Worm (Caenorhabditis elegans) whole organism, L3 larva: ENCODE data around the gene Y57G11C.52.

ENCODE experiments used
- R02D3.7 ChIP-seq: fragments of 150-350 bp; optimal IDR thresholded peaks from 2 replicates; lab custom pipeline; 2014; ENCODE audit warnings: missing biosample characterization, missing genetic modification characterization
- ama-1 ChIP-seq: fragments of 150-350 bp; optimal IDR thresholded peaks from 2 replicates; lab custom pipeline; 2018
- ceh-16 ChIP-seq: sonication (generic microtip); optimal IDR thresholded peaks from 2 replicates; lab custom pipeline; 2017; ENCODE audit warnings: missing biosample characterization, missing genetic modification characterization
- ceh-28 ChIP-seq: fragments of 150-350 bp; optimal IDR thresholded peaks from 2 replicates; lab custom pipeline; 2014; ENCODE audit warnings: missing biosample characterization, missing genetic modification reagents, missing genetic modification characterization
- ceh-9 ChIP-seq: sonication (generic microtip); optimal IDR thresholded peaks from 2 replicates; lab custom pipeline; 2018; ENCODE audit warnings: missing biosample characterization, missing genetic modification characterization
- daf-12 ChIP-seq: fragments of 150-350 bp; optimal IDR thresholded peaks from 2 replicates; lab custom pipeline; 2014; ENCODE audit warnings: missing biosample characterization, missing genetic modification reagents, missing genetic modification characterization
- egl-27 ChIP-seq: sonication (generic microtip); optimal IDR thresholded peaks from 4 replicates; lab custom pipeline; 2017; ENCODE audit warnings: missing biosample characterization, missing genetic modification reagents, missing genetic modification characterization
- egl-5 ChIP-seq: fragments of 150-350 bp; optimal IDR thresholded peaks from 2 replicates; lab custom pipeline; 2017; ENCODE audit warnings: missing biosample characterization, missing genetic modification reagents, missing genetic modification characterization, inconsistent platforms
- elt-1 ChIP-seq: fragments of 150-350 bp; optimal IDR thresholded peaks from 2 replicates; lab custom pipeline; 2014; ENCODE audit warnings: missing biosample characterization, missing genetic modification characterization
- elt-2 ChIP-seq: sonication (generic microtip); optimal IDR thresholded peaks from 2 replicates; lab custom pipeline; 2016; ENCODE audit warnings: missing genetic modification reagents, mild to moderate bottlenecking, missing genetic modification characterization, missing compliant biosample characterization
- eor-1 ChIP-seq, 2 experiments: fragments of 150-350 bp; optimal IDR thresholded peaks; 2 replicates each; lab custom pipeline; 2014 to 2018; ENCODE audit warnings: missing biosample characterization in 2 of 2, missing genetic modification characterization in 2 of 2
- fkh-2 ChIP-seq: fragments of 150-350 bp; optimal IDR thresholded peaks from 2 replicates; lab custom pipeline; 2014; ENCODE audit warnings: missing biosample characterization, missing genetic modification reagents, missing genetic modification characterization
- fos-1 ChIP-seq: fragments of 150-350 bp; optimal IDR thresholded peaks from 2 replicates; lab custom pipeline; 2014; ENCODE audit warnings: missing biosample characterization, missing genetic modification characterization
- hmg-11 ChIP-seq: sonication (generic microtip); optimal IDR thresholded peaks from 2 replicates; lab custom pipeline; 2016; ENCODE audit warnings: missing genetic modification characterization, missing compliant biosample characterization
- lin-15B ChIP-seq: fragments of 150-350 bp; optimal IDR thresholded peaks from 2 replicates; lab custom pipeline; 2014; ENCODE audit warnings: missing biosample characterization, missing genetic modification characterization
- lin-39 ChIP-seq: fragments of 150-350 bp; optimal IDR thresholded peaks from 2 replicates; lab custom pipeline; 2018; ENCODE audit warnings: missing biosample characterization, missing genetic modification reagents, missing genetic modification characterization
- lsy-12 ChIP-seq: sonication (generic microtip); optimal IDR thresholded peaks from 2 replicates; lab custom pipeline; 2016; ENCODE audit warnings: mild to moderate bottlenecking, missing genetic modification characterization, missing compliant biosample characterization
- mdl-1 ChIP-seq: fragments of 150-350 bp; optimal IDR thresholded peaks from 2 replicates; lab custom pipeline; 2014; ENCODE audit warnings: missing biosample characterization, missing genetic modification characterization
- mml-1 ChIP-seq: fragments of 150-350 bp; sonication (generic microtip); optimal IDR thresholded peaks from 3 replicates; lab custom pipeline; 2014; ENCODE audit warnings: missing biosample characterization, missing genetic modification characterization
- nfya-1 ChIP-seq: sonication (generic microtip); optimal IDR thresholded peaks from 2 replicates; lab custom pipeline; 2017; ENCODE audit warnings: missing genetic modification characterization, mild to moderate bottlenecking, missing compliant biosample characterization, antibody characterized with exemption, moderate library complexity; ENCODE audit not compliant: insufficient read depth
- nhr-11 ChIP-seq: fragments of 150-350 bp; optimal IDR thresholded peaks from 2 replicates; lab custom pipeline; 2014; ENCODE audit warnings: missing biosample characterization, missing genetic modification characterization
- nhr-12 ChIP-seq: fragments of 150-350 bp; optimal IDR thresholded peaks from 2 replicates; lab custom pipeline; 2014; ENCODE audit warnings: missing biosample characterization, missing genetic modification characterization
- nhr-23 ChIP-seq: fragments of 150-350 bp; optimal IDR thresholded peaks from 2 replicates; lab custom pipeline; 2014; ENCODE audit warnings: missing biosample characterization, missing genetic modification reagents, missing genetic modification characterization
- nhr-25 ChIP-seq: sonication (generic microtip); optimal IDR thresholded peaks from 2 replicates; lab custom pipeline; 2017; ENCODE audit warnings: missing biosample characterization, missing genetic modification characterization
- nhr-28 ChIP-seq: fragments of 150-350 bp; optimal IDR thresholded peaks from 2 replicates; lab custom pipeline; 2014; ENCODE audit warnings: missing biosample characterization, missing genetic modification characterization
- nhr-67 ChIP-seq: fragments of 150-350 bp; optimal IDR thresholded peaks from 2 replicates; lab custom pipeline; 2014; ENCODE audit warnings: missing biosample characterization, missing genetic modification characterization
- nhr-76 ChIP-seq: fragments of 150-350 bp; sonication (generic microtip); optimal IDR thresholded peaks from 5 replicates; lab custom pipeline; 2014; ENCODE audit warnings: missing biosample characterization, missing genetic modification characterization
- nhr-77 ChIP-seq: fragments of 150-350 bp; optimal IDR thresholded peaks from 2 replicates; lab custom pipeline; 2014; ENCODE audit warnings: missing biosample characterization, missing genetic modification characterization
- pqm-1 ChIP-seq: fragments of 150-350 bp; optimal IDR thresholded peaks from 2 replicates; lab custom pipeline; 2017; ENCODE audit warnings: missing biosample characterization, missing genetic modification characterization, inconsistent platforms
- sea-2 ChIP-seq: fragments of 150-350 bp; sonication (generic microtip); optimal IDR thresholded peaks from 4 replicates; lab custom pipeline; 2014; ENCODE audit warnings: missing biosample characterization, missing genetic modification reagents, missing genetic modification characterization
- skn-1 ChIP-seq: fragments of 150-350 bp; optimal IDR thresholded peaks from 2 replicates; lab custom pipeline; 2014; ENCODE audit warnings: missing biosample characterization, missing genetic modification characterization
- snpc-4 ChIP-seq: fragments of 150-350 bp; optimal IDR thresholded peaks from 2 replicates; lab custom pipeline; 2014; ENCODE audit warnings: missing biosample characterization, missing genetic modification characterization
- tbx-2 ChIP-seq: sonication (generic microtip); optimal IDR thresholded peaks from 2 replicates; lab custom pipeline; 2016; ENCODE audit warnings: mild to moderate bottlenecking, missing genetic modification characterization, missing compliant biosample characterization
- unc-39 ChIP-seq: sonication (generic microtip); optimal IDR thresholded peaks from 4 replicates; lab custom pipeline; 2017; ENCODE audit warnings: missing biosample characterization, missing genetic modification characterization
- zag-1 ChIP-seq: fragments of 150-350 bp; optimal IDR thresholded peaks from 2 replicates; lab custom pipeline; 2014; ENCODE audit warnings: missing biosample characterization, missing genetic modification characterization
- ztf-11 ChIP-seq: fragments of 150-350 bp; optimal IDR thresholded peaks from 2 replicates; lab custom pipeline; 2014; ENCODE audit warnings: missing biosample characterization, missing genetic modification characterization
- ztf-4 ChIP-seq: fragments of 150-350 bp; optimal IDR thresholded peaks from 2 replicates; lab custom pipeline; 2014; ENCODE audit warnings: missing biosample characterization, missing genetic modification characterization

Gene Y57G11C.52

DNA sequence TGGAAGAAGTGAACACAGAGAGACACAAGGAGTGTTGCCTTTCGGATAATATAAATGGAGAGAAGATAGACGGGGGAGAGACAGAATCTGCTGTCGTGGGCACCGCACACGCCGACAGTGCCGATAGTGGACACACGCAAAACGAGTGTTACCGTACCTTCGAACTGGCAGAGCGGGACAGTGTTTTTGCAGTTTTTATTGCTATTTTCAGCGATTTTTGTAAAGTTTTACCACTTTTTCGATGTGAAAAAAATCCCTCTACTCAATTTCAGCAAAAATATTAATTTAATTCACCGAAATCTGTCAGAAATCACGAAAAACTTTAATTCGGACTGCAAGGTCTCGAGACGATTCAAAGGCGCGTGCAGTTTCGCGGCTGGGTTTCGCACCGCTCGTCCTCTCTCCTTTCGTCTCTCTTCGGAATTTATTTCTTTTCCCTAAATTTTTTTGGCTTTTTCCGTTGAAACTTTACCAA is 28.9 kb upstream of the Y57G11C.52 start, which contains the start of gene sec-61.A (continued):
- TF ChIP-seq nfya-1: peak; percentile 89
- no peak for TF ChIP-seq elt-1
- no peak for TF ChIP-seq fos-1 (tag; lab: Kevin White, UChicago)
- TF ChIP-seq nhr-25 (tag; lab: Kevin White, UChicago): peak; percentile 65
- TF ChIP-seq fkh-2 (tag; lab: Kevin White, UChicago): no peak
- no peak for TF ChIP-seq nhr-11 (tag; lab: Kevin White, UChicago)
- TF ChIP-seq pqm-1 (tag; lab: Kevin White, UChicago): no peak
- peak; percentile 21 for TF ChIP-seq mdl-1 (tag; lab: Kevin White, UChicago)
- no peak for TF ChIP-seq nhr-67
- TF ChIP-seq sea-2 (GFP tag; lab: Kevin White, UChicago): no peak
- peak; percentile 49 for TF ChIP-seq nhr-23 (tag; lab: Kevin White, UChicago)
- no peak for TF ChIP-seq mml-1
- no peak for TF ChIP-seq nhr-77 (tag; lab: Kevin White, UChicago)
- peak; percentile 88 for TF ChIP-seq hmg-11
- no peak for TF ChIP-seq nhr-12 (tag; lab: Kevin White, UChicago)
- peak; percentile 64 for TF ChIP-seq lin-39 (tag; lab: Kevin White, UChicago)
- no peak for TF ChIP-seq egl-27 (tag; lab: Kevin White, UChicago)
- peak; percentile 79 for TF ChIP-seq lsy-12

DNA sequence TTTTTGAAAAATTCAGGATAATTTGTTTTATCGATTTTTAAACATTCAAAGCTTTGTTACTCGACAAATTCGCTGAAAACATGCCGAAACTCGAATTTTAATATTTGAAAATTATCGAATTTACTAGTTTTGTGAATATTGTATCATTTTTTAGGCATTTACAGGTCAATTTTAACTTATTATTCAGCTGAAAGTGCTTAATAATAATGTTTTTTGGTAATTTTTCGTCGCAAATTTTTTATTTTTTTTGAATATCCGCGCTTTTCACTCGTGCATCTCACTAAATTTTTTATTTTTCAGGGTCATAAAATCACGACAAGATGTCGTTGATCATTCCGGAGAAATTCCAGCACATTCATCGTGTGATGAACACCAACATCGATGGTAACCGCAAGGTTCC is 28.4 kb upstream of the Y57G11C.52 start, which contains the start of gene rps-18:
TSS of gene rps-18 (plus strand) at position 301 of the 400 bp plus-strand sequence.
- no peak for TF ChIP-seq nhr-11 (tag; lab: Kevin White, UChicago)
- TF ChIP-seq snpc-4 (tag; lab: Kevin White, UChicago): no peak
- no peak for TF ChIP-seq skn-1
- no peak for TF ChIP-seq daf-12
- TF ChIP-seq ceh-28 (tag; lab: Kevin White, UChicago): no peak
- no peak for TF ChIP-seq eor-1 (tag; optimal IDR thresholded peaks at IDR 0.05; lab: Kevin White, UChicago)
- no peak for TF ChIP-seq tbx-2 (tag; lab: Kevin White, UChicago)
- TF ChIP-seq nhr-12 (tag; lab: Kevin White, UChicago): no peak
- TF ChIP-seq lin-15B (tag; lab: Kevin White, UChicago): no peak
- no peak for TF ChIP-seq unc-39
- no peak for TF ChIP-seq elt-2
- no peak for TF ChIP-seq ceh-9 (tag; lab: Kevin White, UChicago)
- no peak for TF ChIP-seq lin-39 (tag; lab: Kevin White, UChicago)
- TF ChIP-seq ztf-11 (tag; lab: Kevin White, UChicago): no peak
- TF ChIP-seq egl-27 (tag; lab: Kevin White, UChicago): no peak
- TF ChIP-seq, all 47 proteins: peak for 0

ce11 chrIV:14826151-14826757 is 27.5 kb upstream of the Y57G11C.52 start:
- TF ChIP-seq unc-39 (no peak), ztf-4 (no peak), fos-1 (tag; lab: Kevin White, UChicago) (no peak)

- TF ChIP-seq zag-1 (tag; lab: Kevin White, UChicago) (no peak), daf-12 (no peak), R02D3.7 (tag; lab: Kevin White, UChicago) (no peak), nhr-28 (tag; lab: Kevin White, UChicago) (no peak), tbx-2 (tag; lab: Kevin White, UChicago) (no peak)
- TF ChIP-seq, all 47 proteins: peak for 0
Observed at ce11 chrIV:14828218-14828617, 25.6 kb upstream of the Y57G11C.52 start.

DNA sequence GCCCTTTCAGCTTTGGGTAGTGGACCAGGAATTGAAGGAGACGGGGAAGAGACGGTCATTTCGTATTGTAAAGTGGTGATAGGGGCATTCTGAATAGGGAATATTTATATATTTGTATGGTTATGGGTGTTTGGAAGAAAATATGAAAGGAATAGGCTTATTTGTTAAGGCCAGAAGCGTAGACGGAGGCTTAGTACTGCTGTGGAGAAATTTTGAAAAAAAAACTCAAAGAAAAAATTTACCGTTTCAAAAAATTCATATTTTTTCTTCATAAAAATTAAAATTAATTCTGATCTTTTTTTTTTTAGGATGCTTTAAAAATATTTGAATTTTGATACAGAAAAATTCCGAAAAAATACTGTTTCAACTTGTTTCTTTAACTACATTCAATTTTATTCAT is 24.8 kb upstream of the Y57G11C.52 start, which contains the start of gene hhat-2:
TSS of gene hhat-2 (minus strand) at position 101 of the 400 bp plus-strand sequence.
- no peak for TF ChIP-seq ceh-16
- TF ChIP-seq elt-1: no peak
- no peak for TF ChIP-seq egl-5 (tag; lab: Kevin White, UChicago)
- TF ChIP-seq nhr-28 (tag; lab: Kevin White, UChicago): no peak
- no peak for TF ChIP-seq ztf-4
- no peak for TF ChIP-seq lin-15B (tag; lab: Kevin White, UChicago)
- no peak for TF ChIP-seq ztf-11 (tag; lab: Kevin White, UChicago)
- TF ChIP-seq eor-1 (tag; optimal IDR thresholded peaks at IDR 0.05; lab: Kevin White, UChicago): no peak
- TF ChIP-seq nhr-77 (tag; lab: Kevin White, UChicago): no peak
- no peak for TF ChIP-seq ama-1
- no peak for TF ChIP-seq nhr-76
